Worm (Caenorhabditis elegans): Measurements from ENCODE around the gene F36H1.11.

Gene F36H1.11

DNA sequence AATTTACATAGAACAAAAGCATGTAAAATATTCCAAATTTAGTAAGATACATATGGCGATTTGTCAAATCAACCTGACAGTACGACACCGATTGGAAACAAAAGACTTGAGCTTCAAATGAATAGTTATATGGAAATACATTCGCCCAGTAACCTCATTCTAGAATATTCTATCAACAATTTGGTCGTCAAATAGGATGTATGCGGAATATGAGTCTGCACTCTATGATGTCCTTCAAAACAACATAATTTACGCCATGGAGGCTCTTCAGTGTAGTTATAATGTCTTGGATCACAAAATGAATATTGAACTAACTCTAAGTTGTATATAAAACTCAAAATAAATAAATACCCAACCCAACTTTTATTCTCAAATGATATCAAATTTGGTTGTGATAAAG, 22.3 kb upstream of the F36H1.11 start (continued):
- TF ChIP-seq rec-8 (tag; optimal IDR thresholded peaks at IDR 0.05) (no peak), egl-18 (GFP tag; IDR thresholded peaks at IDR 0.05) (no peak)

DNA sequence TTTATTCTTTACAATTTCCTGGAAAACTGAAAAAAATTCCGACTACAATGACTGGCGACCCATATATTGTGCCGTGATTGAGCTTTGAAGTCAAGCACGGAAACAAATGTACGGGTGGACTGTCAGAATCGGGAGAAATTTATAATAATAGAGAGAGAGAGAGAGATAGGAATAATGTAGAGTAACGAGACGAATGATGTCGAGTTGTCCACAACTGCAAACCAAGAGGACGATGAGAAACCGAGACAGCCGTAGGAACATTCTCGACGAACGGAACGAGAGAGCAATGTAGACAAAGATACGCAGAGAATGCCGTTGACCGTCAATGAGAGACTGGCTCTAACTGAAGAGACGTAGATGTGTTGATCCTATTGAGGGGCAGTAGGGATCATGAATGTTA, 21.4 kb upstream of the F36H1.11 start:
- peak; percentile 30 for TF ChIP-seq unc-62 (GFP tag; optimal IDR thresholded peaks at IDR 0.05)
- TF ChIP-seq ztf-22 (GFP tag; optimal IDR thresholded peaks at IDR 0.05), result peak; percentile 81
- TF ChIP-seq hmg-1.2 (GFP tag; IDR thresholded peaks at IDR 0.05), result peak; percentile 92
- no peak for TF ChIP-seq cebp-2 (GFP tag; IDR thresholded peaks at IDR 0.05)
- TF ChIP-seq nfyb-1 (GFP tag; IDR thresholded peaks at IDR 0.05), result peak; percentile 58; the same call in 1 of the 2 replicates
- TF ChIP-seq Y56A3A.18 (GFP tag; IDR thresholded peaks at IDR 0.05), result 0 out of 2 replicates have a peak, but pooled peaks have one; percentile 28
- TF ChIP-seq tlf-1 (GFP tag; optimal IDR thresholded peaks at IDR 0.05), result peak; percentile 42
- no peak for TF ChIP-seq somi-1 (GFP tag; optimal IDR thresholded peaks at IDR 0.05)
- TF ChIP-seq D2030.7 (GFP tag; IDR thresholded peaks at IDR 0.05), result no peak
- 0 out of 2 replicates have a peak, but pooled peaks have one; percentile 21 for TF ChIP-seq Y53G8AR.9 (GFP tag; conservative IDR thresholded peaks at IDR 0.05)
- TF ChIP-seq cebp-1 (GFP tag; IDR thresholded peaks at IDR 0.05), result no peak
- TF ChIP-seq cebp-1 (tag; optimal IDR thresholded peaks at IDR 0.05), result peak; percentile 47
- TF ChIP-seq lin-54 (GFP tag; optimal IDR thresholded peaks at IDR 0.05), result peak; percentile 31
- TF ChIP-seq egl-44 (GFP tag; IDR thresholded peaks at IDR 0.05), result no peak
- TF ChIP-seq hsf-1 (GFP tag; IDR thresholded peaks at IDR 0.05), result peak; percentile 90
- peak; percentile 5 for TF ChIP-seq rpc-1 (optimal IDR thresholded peaks at IDR 0.05)
- TF ChIP-seq rpc-1 (tag; optimal IDR thresholded peaks at IDR 0.05), result no peak
- TF ChIP-seq let-607 (tag; optimal IDR thresholded peaks at IDR 0.05), result peak; percentile 96 to 98
- no peak for TF ChIP-seq F49E8.2 (tag; optimal IDR thresholded peaks at IDR 0.05; ENCODE audit: insufficient read depth)
- peak; percentile 53; the same call in 1 of the 2 replicates for TF ChIP-seq let-526 (GFP tag; IDR thresholded peaks at IDR 0.05)
- TF ChIP-seq repo-1 (tag; optimal IDR thresholded peaks at IDR 0.05), result peak; percentile 20
- TF ChIP-seq ama-1 (optimal IDR thresholded peaks at IDR 0.05), result peak; percentile 45
- no peak for TF ChIP-seq ama-1 (GFP tag; optimal IDR thresholded peaks at IDR 0.05)
- no peak for TF ChIP-seq snpc-4 (GFP tag; optimal IDR thresholded peaks at IDR 0.05)
- peak in 3 of 4 experiments; percentile 7 to 44 (median 33) for TF ChIP-seq snpc-4 (tag; optimal IDR thresholded peaks at IDR 0.05)
- peak; percentile 46; the same call in 1 of the 2 replicates for TF ChIP-seq mcd-1 (GFP tag; IDR thresholded peaks at IDR 0.05)
- no peak for TF ChIP-seq hmg-20 (GFP tag; IDR thresholded peaks at IDR 0.05)
- TF ChIP-seq F33H1.4 (GFP tag; IDR thresholded peaks at IDR 0.05), result no peak
- no peak for TF ChIP-seq nhr-27 (tag; optimal IDR thresholded peaks at IDR 0.05)
- TF ChIP-seq B0019.2 (GFP tag; conservative IDR thresholded peaks at IDR 0.05), result no peak
- no peak for TF ChIP-seq Y95B8A.8 (GFP tag; IDR thresholded peaks at IDR 0.05)
- no peak for TF ChIP-seq snpc-3.4 (tag; optimal IDR thresholded peaks at IDR 0.05)
- no peak for TF ChIP-seq F55B11.4 (tag; optimal IDR thresholded peaks at IDR 0.05; ENCODE audit: borderline replicate concordance, insufficient read depth)
- TF ChIP-seq ceh-27 (GFP tag; optimal IDR thresholded peaks at IDR 0.05), result peak; percentile 41
- no peak for TF ChIP-seq gei-17 (GFP tag; optimal IDR thresholded peaks at IDR 0.05)
- 0 out of 2 replicates have a peak, but pooled peaks have one; percentile 30 for TF ChIP-seq B0336.3 (GFP tag; IDR thresholded peaks at IDR 0.05)
- TF ChIP-seq lsy-27 (tag; optimal IDR thresholded peaks at IDR 0.05; ENCODE audit: borderline replicate concordance, insufficient read depth), result no peak
- no peak for TF ChIP-seq mel-28 (tag; optimal IDR thresholded peaks at IDR 0.05; ENCODE audit: borderline replicate concordance)
- TF ChIP-seq K12H6.12 (tag; optimal IDR thresholded peaks at IDR 0.05), result peak; percentile 68
- TF ChIP-seq ZK185.1 (tag; optimal IDR thresholded peaks at IDR 0.05; ENCODE audit: poor library complexity, severe bottlenecking), result peak; percentile 31
- peak; percentile 49; the same call in 1 of the 2 replicates for TF ChIP-seq dox-1 (GFP tag; IDR thresholded peaks at IDR 0.05)
- no peak for TF ChIP-seq lir-1 (GFP tag; conservative IDR thresholded peaks at IDR 0.05)
- no peak for TF ChIP-seq zim-3 (tag; optimal IDR thresholded peaks at IDR 0.05)
- TF ChIP-seq lin-40 (tag; optimal IDR thresholded peaks at IDR 0.05), result peak; percentile 65

Measured in whole organism, young adult.